Fruit fly (Drosophila melanogaster) whole organism, prepupa: ENCODE data around the gene fan.

Source experiments
- CG10669 ChIP-seq: fragments of 200-800 bp; sonication (Bioruptor generic); optimal IDR thresholded peaks from 3 replicates; lab custom pipeline; 2018; ENCODE audit warnings: missing biosample characterization, mild to moderate bottlenecking, missing genetic modification characterization, moderate library complexity
- CG11294 ChIP-seq: fragments of 200-800 bp; sonication (Bioruptor generic); IDR thresholded peaks from 2 replicates; pipeline ENCODE4 v1.3.6; 2022; ENCODE audit warnings: missing biosample characterization, missing genetic modification characterization
- CG3032 ChIP-seq: fragments of 200-800 bp; optimal IDR thresholded peaks from 2 replicates; lab custom pipeline; 2019; ENCODE audit warnings: missing biosample characterization, mild to moderate bottlenecking, missing genetic modification characterization, moderate library complexity
- CG32006 ChIP-seq: fragments of 200-800 bp; sonication (Bioruptor generic); optimal IDR thresholded peaks from 3 replicates; lab custom pipeline; 2017; ENCODE audit warnings: missing biosample characterization, mild to moderate bottlenecking, missing genetic modification characterization
- CG34406 ChIP-seq: fragments of 200-800 bp; sonication (Bioruptor generic); optimal IDR thresholded peaks from 3 replicates; lab custom pipeline; 2016; ENCODE audit warnings: missing biosample characterization, missing genetic modification characterization
- CG6808 ChIP-seq: fragments of 200-800 bp; sonication (Bioruptor generic); optimal IDR thresholded peaks from 3 replicates; lab custom pipeline; 2017; ENCODE audit warnings: missing biosample characterization, missing genetic modification characterization, mild to moderate bottlenecking, moderate library complexity, missing genetic modification reagents
- CG6854 ChIP-seq: fragments of 200-800 bp; sonication (Bioruptor generic); optimal IDR thresholded peaks from 2 replicates; lab custom pipeline; 2017; ENCODE audit warnings: missing biosample characterization, mild to moderate bottlenecking, missing genetic modification characterization
- CG7368 ChIP-seq: fragments of 200-800 bp; sonication (Bioruptor generic); optimal IDR thresholded peaks from 3 replicates; lab custom pipeline; 2016; ENCODE audit warnings: missing biosample characterization, missing genetic modification characterization
- CG8319 ChIP-seq: fragments of 200-800 bp; sonication (Bioruptor generic); optimal IDR thresholded peaks from 3 replicates; lab custom pipeline; 2016; ENCODE audit warnings: missing biosample characterization, missing genetic modification characterization
- Eip75B ChIP-seq: fragments of 200-800 bp; sonication (Bioruptor generic); optimal IDR thresholded peaks from 3 replicates; lab custom pipeline; 2016; ENCODE audit warnings: missing biosample characterization, missing genetic modification characterization
- Eip93F ChIP-seq: fragments of 200-800 bp; sonication (Bioruptor generic); optimal IDR thresholded peaks from 2 replicates; lab custom pipeline; 2016; ENCODE audit warnings: missing biosample characterization, mild to moderate bottlenecking, missing genetic modification characterization
- Ets21C ChIP-seq: fragments of 200-800 bp; sonication (Bioruptor generic); optimal IDR thresholded peaks from 3 replicates; lab custom pipeline; 2016; ENCODE audit warnings: missing biosample characterization, missing genetic modification characterization
- Ets96B ChIP-seq: fragments of 200-800 bp; optimal IDR thresholded peaks from 2 replicates; lab custom pipeline; 2019; ENCODE audit warnings: missing biosample characterization, mild to moderate bottlenecking, missing genetic modification characterization, moderate library complexity
- Hr38 ChIP-seq: sonication (Bioruptor generic); optimal IDR thresholded peaks from 2 replicates; lab custom pipeline; 2016; ENCODE audit warnings: missing biosample characterization, missing genetic modification characterization
- Hr39 ChIP-seq: fragments of 200-800 bp; sonication (Bioruptor generic); optimal IDR thresholded peaks from 2 replicates; lab custom pipeline; 2016; ENCODE audit warnings: missing biosample characterization, missing genetic modification characterization
- Met ChIP-seq: fragments of 200-800 bp; sonication (Bioruptor generic); optimal IDR thresholded peaks from 3 replicates; lab custom pipeline; 2016; ENCODE audit warnings: missing biosample characterization, missing genetic modification characterization
- Sox14 ChIP-seq: fragments of 200-800 bp; sonication (Bioruptor generic); optimal IDR thresholded peaks from 3 replicates; lab custom pipeline; 2016; ENCODE audit warnings: missing biosample characterization, missing genetic modification characterization
- acj6 ChIP-seq: fragments of 200-800 bp; sonication (Bioruptor generic); optimal IDR thresholded peaks from 3 replicates; lab custom pipeline; 2016; ENCODE audit warnings: missing biosample characterization, missing genetic modification characterization
- dac ChIP-seq: fragments of 200-800 bp; sonication (Bioruptor generic); optimal IDR thresholded peaks from 2 replicates; lab custom pipeline; 2017; ENCODE audit warnings: missing biosample characterization, mild to moderate bottlenecking, missing genetic modification characterization
- eg ChIP-seq: fragments of 200-800 bp; sonication (Bioruptor generic); IDR thresholded peaks from 3 replicates; pipeline ENCODE4 v1.3.6; 2022; ENCODE audit warnings: missing biosample characterization, missing genetic modification characterization
- esn ChIP-seq: fragments of 200-800 bp; sonication (Bioruptor generic); optimal IDR thresholded peaks from 2 replicates; lab custom pipeline; 2016; ENCODE audit warnings: missing biosample characterization, mild to moderate bottlenecking, missing genetic modification characterization, moderate library complexity
- fd59A ChIP-seq: fragments of 200-800 bp; sonication (Bioruptor generic); optimal IDR thresholded peaks from 2 replicates; lab custom pipeline; 2017; ENCODE audit warnings: missing biosample characterization, mild to moderate bottlenecking, missing genetic modification characterization, missing genetic modification reagents
- fkh ChIP-seq: fragments of 200-800 bp; sonication (Bioruptor generic); optimal IDR thresholded peaks from 3 replicates; lab custom pipeline; 2017; ENCODE audit warnings: missing biosample characterization, mild to moderate bottlenecking, missing genetic modification characterization, moderate library complexity
- lz ChIP-seq: fragments of 200-800 bp; sonication (Bioruptor generic); optimal IDR thresholded peaks from 3 replicates; lab custom pipeline; 2016; ENCODE audit warnings: missing biosample characterization, missing genetic modification characterization
- ss ChIP-seq, 2 experiments: fragments of 200-800 bp; sonication (Bioruptor generic); optimal IDR thresholded peaks; 2 replicates in 1 of 2; 3 replicates in 1 of 2; lab custom pipeline; 2017 to 2018; ENCODE audit warnings: mild to moderate bottlenecking in 2 of 2, missing biosample characterization in 2 of 2, missing genetic modification characterization in 2 of 2, moderate library complexity in 1 of 2
- svp ChIP-seq: fragments of 200-800 bp; sonication (Bioruptor generic); peaks from one replicate; lab custom pipeline; 2016; ENCODE audit warnings: missing biosample characterization, missing genetic modification characterization
- topi ChIP-seq: fragments of 200-800 bp; sonication (Bioruptor generic); optimal IDR thresholded peaks from 3 replicates; lab custom pipeline; 2016; ENCODE audit warnings: missing biosample characterization, missing genetic modification characterization
- vri ChIP-seq: fragments of 200-800 bp; sonication (Bioruptor generic); optimal IDR thresholded peaks from 3 replicates; lab custom pipeline; 2016; ENCODE audit warnings: missing biosample characterization, mild to moderate bottlenecking, missing genetic modification characterization

Gene fan

DNA sequence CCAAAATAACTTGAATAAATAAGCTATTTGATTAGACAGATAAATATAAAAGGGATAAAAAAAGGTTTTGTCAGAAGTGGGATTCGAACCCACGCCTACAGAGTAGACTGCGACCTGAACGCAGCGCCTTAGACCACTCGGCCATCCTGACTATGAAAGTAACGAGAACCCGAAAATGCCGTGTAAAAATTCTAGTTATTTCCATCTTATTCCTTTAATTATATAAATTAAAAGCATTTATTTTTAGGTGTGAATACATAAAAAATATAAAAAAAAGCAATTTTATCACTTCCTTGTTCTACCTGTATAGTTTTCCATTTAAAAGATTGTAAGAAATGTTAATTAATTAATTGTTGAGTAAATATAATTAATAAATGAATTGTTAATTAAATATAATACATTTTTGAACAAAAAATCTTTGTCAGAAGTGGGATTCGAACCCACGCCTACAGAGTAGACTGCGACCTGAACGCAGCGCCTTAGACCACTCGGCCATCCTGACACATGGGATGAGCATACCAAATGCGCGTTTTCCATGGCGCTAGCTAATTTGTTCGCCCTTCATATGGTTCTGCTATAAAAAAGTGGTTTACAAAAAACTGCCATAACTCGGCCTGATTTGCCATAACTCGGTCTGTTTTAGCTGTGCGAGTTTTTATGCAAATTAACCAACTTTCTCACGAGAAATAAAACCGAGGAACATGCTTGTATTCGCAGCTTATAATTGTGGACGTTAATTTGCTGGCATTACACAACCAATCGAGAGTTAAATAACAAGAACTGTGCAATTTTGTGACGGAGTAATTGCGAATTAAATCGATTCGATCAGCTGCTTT lies 43.1 kb upstream of the fan start (continued):
- TF ChIP-seq Ets96B (tag; lab: Kevin White, UChicago) (peak; percentile 0), Eip93F (no peak), CG10669 (GFP tag; lab: Kevin White, UChicago) (no peak), CG6808 (GFP tag; lab: Kevin White, UChicago) (peak; percentile 26)

DNA sequence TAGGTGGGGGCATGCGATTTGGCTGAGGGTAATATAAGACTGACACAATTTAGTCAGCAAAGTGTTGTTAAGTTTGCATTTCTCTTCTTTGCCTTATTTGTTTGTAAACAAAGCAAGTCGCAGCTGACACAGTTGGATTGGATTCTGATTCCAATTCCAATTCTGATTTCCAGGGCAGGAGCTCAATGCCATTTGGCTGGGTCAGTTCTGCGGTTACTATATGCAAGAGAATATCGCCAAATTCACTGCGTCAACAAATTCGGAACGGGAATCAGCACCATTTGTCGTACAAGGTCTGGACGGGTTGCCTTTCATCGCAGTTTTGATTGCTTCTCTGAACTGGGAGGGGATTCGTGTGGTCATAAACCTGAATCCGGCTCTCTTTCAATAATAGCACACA lies 41.4 kb upstream of the fan start:
- TF ChIP-seq svp (GFP tag; lab: Kevin White, UChicago) (peak; percentile 36), Met (GFP tag; lab: Kevin White, UChicago) (no peak), Hr39 (GFP tag; lab: Kevin White, UChicago) (no peak), Eip75B (GFP tag; lab: Kevin White, UChicago) (peak; percentile 8)
- TF ChIP-seq, all 60 proteins: peak for 2

DNA sequence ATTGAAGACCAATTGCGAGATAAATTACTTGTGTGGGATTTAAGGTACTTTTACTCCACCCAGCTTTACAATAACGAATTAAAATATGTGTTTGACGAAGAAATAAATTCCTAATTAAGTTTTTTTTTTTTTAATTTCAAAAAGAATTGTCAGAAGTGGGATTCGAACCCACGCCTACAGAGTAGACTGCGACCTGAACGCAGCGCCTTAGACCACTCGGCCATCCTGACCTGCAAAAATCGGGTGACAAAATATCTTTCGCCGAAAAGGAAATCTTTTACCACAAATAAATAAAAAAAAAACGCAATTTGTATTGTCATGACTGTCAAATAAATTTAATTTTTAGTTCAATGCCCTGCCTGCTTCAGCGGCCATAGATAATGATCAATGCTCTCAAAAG lies 40.9 kb upstream of the fan start:
- no peak for TF ChIP-seq CG6854 (GFP tag; lab: Kevin White, UChicago)
- TF ChIP-seq CG3032 (tag; lab: Kevin White, UChicago), result no peak
- no peak for TF ChIP-seq acj6 (GFP tag; lab: Kevin White, UChicago)
- no peak for TF ChIP-seq dac
- no peak for TF ChIP-seq CG6808 (GFP tag; lab: Kevin White, UChicago)
- TF ChIP-seq Ets21C (GFP tag; lab: Kevin White, UChicago), result no peak
- TF ChIP-seq topi (GFP tag; lab: Kevin White, UChicago), result no peak
- no peak for TF ChIP-seq ss (GFP tag; optimal IDR thresholded peaks at IDR 0.05; lab: Kevin White, UChicago)
- TF ChIP-seq fkh, result no peak
- TF ChIP-seq Sox14, result no peak
- TF ChIP-seq CG10669 (GFP tag; lab: Kevin White, UChicago), result no peak
- no peak for TF ChIP-seq CG7368 (GFP tag; lab: Kevin White, UChicago)
- no peak for TF ChIP-seq lz
- TF ChIP-seq Ets96B (tag; lab: Kevin White, UChicago), result no peak
- TF ChIP-seq CG11294 (GFP tag; lab: Robert Waterston, UW), result no peak
- no peak for TF ChIP-seq esn (GFP tag; lab: Kevin White, UChicago)
- TF ChIP-seq Eip93F, result no peak

DNA sequence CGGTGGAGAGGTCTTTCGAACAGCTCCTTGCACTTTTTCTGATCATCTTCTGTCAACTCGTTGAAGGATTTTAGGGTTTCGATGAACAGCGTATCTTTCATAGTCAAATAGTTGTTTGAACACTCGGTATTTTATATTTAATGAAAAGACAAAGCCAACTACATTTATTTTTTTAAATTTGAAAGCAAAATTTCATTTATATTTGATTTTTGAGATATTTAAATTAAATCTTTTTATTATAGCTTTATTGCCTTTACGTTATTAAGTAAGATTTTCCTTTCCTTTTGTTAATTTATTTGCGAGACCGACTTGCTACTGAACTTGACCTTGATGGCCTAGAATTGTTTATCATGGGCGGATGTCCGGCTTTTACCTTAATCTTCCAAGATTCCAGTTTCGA lies 39.8 kb upstream of the fan start, which contains the start of gene CG42590:
CG42590 (minus strand) TSS at position 101 of the 400 bp plus-strand sequence.
- TF ChIP-seq Met (GFP tag; lab: Kevin White, UChicago) (no peak), Hr38 (GFP tag; lab: Kevin White, UChicago) (no peak), CG34406 (GFP tag; lab: Kevin White, UChicago) (no peak)

DNA sequence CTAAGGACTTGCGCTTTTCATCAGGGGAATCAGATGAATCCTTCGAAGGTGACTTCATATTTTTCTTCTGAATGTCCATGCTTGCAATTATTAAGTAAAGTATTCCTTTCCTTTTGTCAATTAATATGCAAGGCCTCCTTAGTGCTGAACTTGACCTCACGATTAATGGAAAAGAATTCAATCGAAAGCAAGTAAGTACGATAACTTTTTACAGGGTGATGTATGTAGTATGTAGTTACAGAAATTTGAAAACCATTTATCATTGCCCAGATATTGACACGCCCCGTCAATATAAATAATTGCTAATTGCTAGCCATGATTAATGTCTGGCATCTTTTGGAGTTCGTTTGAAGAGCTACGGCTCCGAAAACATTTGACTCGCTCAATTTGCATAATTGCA lies 39.1 kb upstream of the fan start, which contains the start of gene CG42591:
CG42591 (minus strand) TSS at position 101 of the 400 bp plus-strand sequence.
- TF ChIP-seq lz, result no peak
- no peak for TF ChIP-seq fd59A
- no peak for TF ChIP-seq CG10669 (GFP tag; lab: Kevin White, UChicago)
- TF ChIP-seq acj6 (GFP tag; lab: Kevin White, UChicago), result no peak
- TF ChIP-seq Ets96B (tag; lab: Kevin White, UChicago), result no peak
- TF ChIP-seq eg (GFP tag; lab: Robert Waterston, UW), result no peak
- TF ChIP-seq svp (GFP tag; lab: Kevin White, UChicago), result no peak
- no peak for TF ChIP-seq CG32006

DNA sequence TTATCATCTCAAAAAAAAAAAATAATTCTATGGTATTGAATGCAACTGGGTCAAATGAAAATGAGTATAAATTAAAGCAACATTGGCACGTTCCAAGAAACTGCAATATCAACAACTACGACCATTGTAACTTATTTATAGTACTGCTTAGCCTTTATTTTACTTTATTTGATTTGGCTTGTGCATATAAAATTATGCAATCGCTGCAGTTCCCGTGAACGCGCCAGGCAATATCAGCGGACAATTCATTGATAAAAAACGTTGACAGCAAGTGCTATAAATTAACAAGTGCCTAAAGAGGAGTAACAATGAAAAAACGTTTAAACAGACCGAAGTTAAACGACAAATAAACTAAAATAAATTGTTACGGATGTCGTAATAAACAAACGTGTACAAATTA lies 37.7 kb upstream of the fan start:
- TF ChIP-seq vri (GFP tag; lab: Kevin White, UChicago) (peak; percentile 50), CG8319 (GFP tag; lab: Kevin White, UChicago) (no peak)
- TF ChIP-seq, all 60 proteins: peak for 1
